Worm (Caenorhabditis elegans) whole organism, midembryonic: ENCODE data around the gene C33D3.3.

Experiments
- T22C8.4 ChIP-seq: fragments of 200-800 bp; sonication (Bioruptor generic); IDR thresholded peaks from 2 replicates; pipeline ENCODE4 v1.3.6; 2022; ENCODE audit warnings: missing genetic modification characterization, missing compliant biosample characterization
- cog-1 ChIP-seq: sonication (generic microtip); optimal IDR thresholded peaks from 2 replicates; lab custom pipeline; 2016; ENCODE audit warnings: missing genetic modification characterization, missing compliant biosample characterization
- flt-1 ChIP-seq: fragments of 200-800 bp; sonication (Bioruptor generic); IDR thresholded peaks from 2 replicates; pipeline ENCODE4 v1.3.6; 2022; ENCODE audit warnings: missing genetic modification characterization, missing compliant biosample characterization
- klf-2 ChIP-seq: fragments of 200-800 bp; sonication (Bioruptor generic); conservative IDR thresholded peaks from 2 replicates; pipeline ENCODE4 v1.3.6; 2022; ENCODE audit warnings: missing genetic modification reagents, missing genetic modification characterization, missing compliant biosample characterization
- ref-1 ChIP-seq: fragments of 200-800 bp; sonication (Bioruptor generic); conservative IDR thresholded peaks from 2 replicates; pipeline ENCODE4 v1.3.6; 2022; ENCODE audit warnings: missing genetic modification reagents, missing genetic modification characterization, missing compliant biosample characterization
- tab-1 ChIP-seq: fragments of 200-800 bp; sonication (Bioruptor generic); IDR thresholded peaks from 2 replicates; pipeline ENCODE4 v1.3.6; 2022; ENCODE audit warnings: missing genetic modification characterization, missing compliant biosample characterization
- ztf-23 ChIP-seq: fragments of 200-800 bp; sonication (Bioruptor generic); IDR thresholded peaks from 2 replicates; pipeline ENCODE4 v1.3.6; 2022; ENCODE audit warnings: missing genetic modification reagents, missing genetic modification characterization, missing compliant biosample characterization
- ztf-29 ChIP-seq: fragments of 200-800 bp; sonication (Bioruptor generic); IDR thresholded peaks from 2 replicates; pipeline ENCODE4 v1.3.6; 2022; ENCODE audit warnings: missing genetic modification reagents, missing genetic modification characterization, missing compliant biosample characterization

- no peak for TF ChIP-seq tab-1 (GFP tag; lab: Robert Waterston, UW)
- no peak for TF ChIP-seq klf-2 (GFP tag; lab: Robert Waterston, UW)
- TF ChIP-seq ref-1 (GFP tag; lab: Robert Waterston, UW): no peak
- TF ChIP-seq ztf-23 (GFP tag; lab: Robert Waterston, UW): no peak
- no peak for TF ChIP-seq cog-1
- no peak for TF ChIP-seq flt-1
- TF ChIP-seq ztf-29 (GFP tag; lab: Robert Waterston, UW): no peak
- TF ChIP-seq T22C8.4 (GFP tag; lab: Robert Waterston, UW): no peak
Observed at ce11 chrX:10444705-10445104, 40.4 kb upstream of the C33D3.3 start, which contains the start of gene C39B10.4.
